Worm (Caenorhabditis elegans): ENCODE measurements around the gene F26A1.3.

The F26A1.3 gene

DNA sequence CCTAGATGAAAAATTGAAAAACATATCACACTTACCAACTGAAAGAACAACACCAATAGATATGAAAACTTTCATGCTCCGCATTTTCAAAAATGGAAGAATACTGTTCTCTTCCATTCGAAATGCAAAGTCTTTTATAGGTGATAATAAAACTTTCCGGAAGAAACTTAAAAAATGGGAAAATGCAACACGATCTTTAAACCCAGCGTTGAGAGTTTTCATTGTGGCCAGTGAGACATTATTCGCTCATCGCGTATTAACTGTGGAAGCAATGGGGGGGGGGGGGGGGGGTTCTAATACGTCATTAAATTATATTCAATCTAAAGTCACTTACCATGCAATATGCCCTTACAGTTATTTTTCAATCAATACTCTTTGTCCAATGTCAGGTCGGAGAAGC is 17.6 kb downstream of the F26A1.3 start, which contains the start of the genes clec-157 and fkh-5:
Gene clec-157, minus strand, starts transcription at position 101 of the 400 bp plus-strand sequence.
Gene fkh-5, plus strand, starts transcription at position 336 of the 400 bp plus-strand sequence.
- TF ChIP-seq dmd-4 (tag; optimal IDR thresholded peaks at IDR 0.05): no peak
- no peak for TF ChIP-seq ztf-4 (tag; optimal IDR thresholded peaks at IDR 0.05)
- no peak for TF ChIP-seq crh-2 (tag; optimal IDR thresholded peaks at IDR 0.05)
- TF ChIP-seq nhr-129 (tag; optimal IDR thresholded peaks at IDR 0.05): no peak
- no peak for TF ChIP-seq nhr-77 (tag; optimal IDR thresholded peaks at IDR 0.05)
- no peak for TF ChIP-seq nhr-12 (tag; optimal IDR thresholded peaks at IDR 0.05)
- TF ChIP-seq elt-1 (tag; optimal IDR thresholded peaks at IDR 0.05): no peak
- TF ChIP-seq alr-1 (tag; optimal IDR thresholded peaks at IDR 0.05): no peak
- no peak for TF ChIP-seq ZK546.5 (tag; optimal IDR thresholded peaks at IDR 0.05)
- no peak for TF ChIP-seq egl-27 (tag; optimal IDR thresholded peaks at IDR 0.05)
- TF ChIP-seq C34F6.9 (tag; optimal IDR thresholded peaks at IDR 0.05): no peak
- no peak for TF ChIP-seq mdl-1 (tag; optimal IDR thresholded peaks at IDR 0.05)
- TF ChIP-seq F13H6.1 (tag; optimal IDR thresholded peaks at IDR 0.05): no peak
- TF ChIP-seq mab-5 (tag; optimal IDR thresholded peaks at IDR 0.05): no peak
- no peak for TF ChIP-seq R02D3.7 (tag; optimal IDR thresholded peaks at IDR 0.05)
- TF ChIP-seq nhr-10 (tag; optimal IDR thresholded peaks at IDR 0.05): no peak
- TF ChIP-seq sem-4 (tag; optimal IDR thresholded peaks at IDR 0.05): no peak
- no peak for TF ChIP-seq sma-9 (GFP tag; optimal IDR thresholded peaks at IDR 0.05)
- no peak for TF ChIP-seq sma-9 (tag; optimal IDR thresholded peaks at IDR 0.05)
- TF ChIP-seq nhr-25 (tag; optimal IDR thresholded peaks at IDR 0.05): no peak
- TF ChIP-seq ztf-11 (tag; optimal IDR thresholded peaks at IDR 0.05): no peak

DNA sequence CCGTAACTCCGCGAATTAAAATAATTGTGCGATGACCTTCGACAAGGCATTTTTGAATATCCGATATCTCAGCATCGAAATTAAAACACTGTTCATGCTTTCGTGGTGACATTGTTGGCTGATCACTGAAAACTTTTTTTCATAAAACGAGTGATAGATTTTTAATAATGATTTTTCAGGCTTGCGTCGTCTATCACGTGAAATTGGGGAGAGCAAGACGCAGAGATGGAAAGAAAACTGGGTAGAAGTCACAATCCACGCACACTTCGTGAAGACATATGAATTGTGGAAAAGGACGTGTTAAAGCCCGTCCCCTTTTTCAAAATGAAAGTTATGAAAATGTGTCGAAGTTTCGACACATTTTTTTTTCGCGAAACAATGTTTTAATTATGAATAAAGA is 23.0 kb downstream of the F26A1.3 start, which contains the start of gene nonu-1:
Gene nonu-1, minus strand, starts transcription at position 169 of the 400 bp plus-strand sequence.
- no peak for TF ChIP-seq lin-39 (tag; optimal IDR thresholded peaks at IDR 0.05)

DNA sequence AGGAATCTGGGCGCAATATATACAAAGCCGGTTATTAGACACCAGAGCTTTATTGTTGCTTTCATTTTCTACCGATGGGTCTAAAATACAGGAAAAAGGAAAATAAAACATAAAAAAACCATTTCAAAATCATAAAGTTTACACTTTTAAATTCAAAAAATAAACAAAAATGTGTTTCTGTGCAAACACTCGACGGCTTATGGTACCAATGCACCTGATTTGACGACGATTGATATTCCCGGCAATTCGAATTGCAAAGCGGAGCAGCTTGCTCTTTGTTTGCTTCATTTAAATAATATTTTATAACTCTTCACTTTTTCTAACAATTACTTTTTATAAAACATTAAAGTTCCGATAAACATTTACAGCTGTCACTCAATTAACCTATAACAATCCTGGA is 23.4 kb downstream of the F26A1.3 start, which contains the start of gene F26A1.1:
Gene F26A1.1, plus strand, starts transcription at position 369 of the 400 bp plus-strand sequence.
- TF ChIP-seq snpc-4 (tag; optimal IDR thresholded peaks at IDR 0.05) (no peak), lin-11 (tag; optimal IDR thresholded peaks at IDR 0.05) (no peak), crh-2 (tag; optimal IDR thresholded peaks at IDR 0.05) (peak; percentile 5), gmeb-1 (tag; optimal IDR thresholded peaks at IDR 0.05) (peak; percentile 6), lsy-2 (tag; optimal IDR thresholded peaks at IDR 0.05) (peak in 1 of 2 experiments; percentile 38), nhr-129 (tag; optimal IDR thresholded peaks at IDR 0.05) (peak; percentile 8), unc-55 (GFP tag; optimal IDR thresholded peaks at IDR 0.05) (peak; percentile 54)

DNA sequence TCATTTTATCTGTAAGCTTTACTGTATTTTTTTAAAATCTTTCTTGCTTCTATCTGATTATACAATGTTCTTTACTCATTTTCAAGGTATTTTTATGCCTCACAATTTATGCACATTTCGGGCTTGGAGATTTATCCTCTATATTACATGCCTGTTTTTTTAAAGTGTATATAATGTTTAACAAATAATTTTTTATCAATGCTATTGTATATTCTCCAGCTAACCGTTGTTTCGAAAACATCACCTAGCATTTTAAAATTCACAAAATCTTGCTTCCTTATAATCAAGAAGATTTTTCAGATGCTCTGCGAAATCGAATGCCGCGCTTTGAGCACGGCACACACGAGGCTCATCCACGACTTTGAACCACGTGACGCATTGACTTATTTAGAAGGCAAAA is 25.3 kb downstream of the F26A1.3 start, which contains the start of gene ced-4:
Gene ced-4, plus strand, starts transcription at position 301 of the 400 bp plus-strand sequence.
- TF ChIP-seq elt-3 (tag; optimal IDR thresholded peaks at IDR 0.05): no peak
- TF ChIP-seq nhr-25 (tag; optimal IDR thresholded peaks at IDR 0.05): no peak
- TF ChIP-seq nhr-10 (tag; optimal IDR thresholded peaks at IDR 0.05): no peak
- TF ChIP-seq peb-1 (tag; optimal IDR thresholded peaks at IDR 0.05): no peak

DNA sequence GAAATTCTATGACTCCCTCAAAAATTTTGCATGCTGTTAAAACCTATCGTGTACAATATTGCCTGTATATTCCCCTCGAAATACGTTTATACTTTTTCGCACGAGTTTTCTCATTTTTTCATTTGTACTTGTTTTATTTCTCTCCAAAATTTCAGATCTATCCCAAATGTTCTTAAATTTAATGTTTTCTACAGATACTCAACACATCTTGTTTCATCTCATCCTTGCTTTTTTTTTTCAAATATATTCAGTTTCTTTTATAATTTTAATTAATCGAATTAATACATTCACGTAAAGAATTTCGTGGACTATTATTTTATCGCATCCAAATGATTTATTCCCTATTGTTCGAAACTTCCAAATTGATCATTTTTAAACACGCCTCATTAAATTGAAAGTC is 28.2 kb downstream of the F26A1.3 start, which contains the start of gene C35D10.8:
Gene C35D10.8, plus strand, starts transcription at position 301 of the 400 bp plus-strand sequence.
- TF ChIP-seq ztf-4 (tag; optimal IDR thresholded peaks at IDR 0.05) (no peak), lin-13 (GFP tag; optimal IDR thresholded peaks at IDR 0.05) (no peak), nhr-6 (tag; optimal IDR thresholded peaks at IDR 0.05) (no peak), sma-9 (GFP tag; optimal IDR thresholded peaks at IDR 0.05) (no peak), sma-9 (tag; optimal IDR thresholded peaks at IDR 0.05) (no peak), ZK546.5 (tag; optimal IDR thresholded peaks at IDR 0.05) (no peak), aly-2 (tag; optimal IDR thresholded peaks at IDR 0.05) (no peak), alr-1 (tag; optimal IDR thresholded peaks at IDR 0.05) (no peak)

DNA sequence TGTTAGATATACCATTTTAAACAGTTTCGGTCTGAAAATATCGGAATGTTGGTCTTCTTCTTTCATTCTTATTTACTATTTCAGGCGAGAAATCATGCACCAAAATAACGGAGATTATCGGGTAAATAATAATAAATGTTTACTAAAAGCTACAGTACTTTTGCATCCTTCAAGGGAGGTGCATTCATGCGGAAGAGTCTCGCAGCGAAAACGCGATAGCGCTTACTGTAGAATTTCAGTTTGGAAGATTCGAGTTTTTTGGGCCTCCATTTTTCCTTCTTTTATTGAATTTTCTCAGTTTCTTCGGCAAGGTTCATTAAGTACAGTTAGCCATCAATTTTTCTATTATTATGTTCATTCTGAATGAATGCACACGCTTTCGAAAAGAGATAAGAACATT is 29.4 kb downstream of the F26A1.3 start, which contains the start of gene C35D10.7:
Gene C35D10.7, plus strand, starts transcription at position 85 of the 400 bp plus-strand sequence.
- TF ChIP-seq dmd-4 (tag; optimal IDR thresholded peaks at IDR 0.05) (no peak), Y55F3AM.14 (GFP tag; optimal IDR thresholded peaks at IDR 0.05) (no peak), unc-62 (GFP tag; optimal IDR thresholded peaks at IDR 0.05) (no peak), ztf-11 (tag; optimal IDR thresholded peaks at IDR 0.05) (no peak), C34F6.9 (tag; optimal IDR thresholded peaks at IDR 0.05) (no peak), peb-1 (tag; optimal IDR thresholded peaks at IDR 0.05) (no peak), sma-3 (GFP tag; optimal IDR thresholded peaks at IDR 0.05) (no peak), mdl-1 (tag; optimal IDR thresholded peaks at IDR 0.05) (no peak), ZK546.5 (tag; optimal IDR thresholded peaks at IDR 0.05) (no peak), unc-55 (GFP tag; optimal IDR thresholded peaks at IDR 0.05) (no peak), mab-5 (tag; optimal IDR thresholded peaks at IDR 0.05) (no peak), egl-27 (tag; optimal IDR thresholded peaks at IDR 0.05) (no peak), crh-2 (tag; optimal IDR thresholded peaks at IDR 0.05) (no peak)

Measured in whole organism, L2 larva.